Worm (Caenorhabditis elegans) whole organism, mixed stage, embryonic: Measurements from ENCODE around the gene W04G3.13.

Source experiments
- M03D4.4 ChIP-seq: sonication (generic microtip); optimal IDR thresholded peaks from 2 replicates; lab custom pipeline; 2017; ENCODE audit warnings: mild to moderate bottlenecking, missing genetic modification characterization, missing compliant biosample characterization
- bed-3 ChIP-seq: fragments of 200-800 bp; sonication (Bioruptor generic); optimal IDR thresholded peaks from 3 replicates; lab custom pipeline; 2018; ENCODE audit warnings: mild to moderate bottlenecking, missing genetic modification characterization, moderate library complexity, missing compliant biosample characterization
- blmp-1 ChIP-seq: fragments of 150-350 bp; optimal IDR thresholded peaks from 2 replicates; lab custom pipeline; 2014; ENCODE audit warnings: missing biosample characterization, missing genetic modification characterization
- ceh-39 ChIP-seq: fragments of 150-350 bp; optimal IDR thresholded peaks from 2 replicates; lab custom pipeline; 2014; ENCODE audit warnings: missing biosample characterization, missing genetic modification characterization
- ceh-43 ChIP-seq: fragments of 200-800 bp; sonication (Bioruptor generic); optimal IDR thresholded peaks from 2 replicates; lab custom pipeline; 2018; ENCODE audit warnings: mild to moderate bottlenecking, missing genetic modification characterization, moderate library complexity, missing compliant biosample characterization
- ceh-83 ChIP-seq: fragments of 200-800 bp; sonication (Bioruptor generic); optimal IDR thresholded peaks from 2 replicates; lab custom pipeline; 2018; ENCODE audit warnings: mild to moderate bottlenecking, missing genetic modification characterization, missing compliant biosample characterization
- ces-1 ChIP-seq: fragments of 150-350 bp; optimal IDR thresholded peaks from 2 replicates; lab custom pipeline; 2014; ENCODE audit warnings: missing biosample characterization, missing genetic modification reagents, missing genetic modification characterization
- cnd-1 ChIP-seq: fragments of 200-800 bp; sonication (Bioruptor generic); optimal IDR thresholded peaks from 2 replicates; lab custom pipeline; 2018; ENCODE audit warnings: mild to moderate bottlenecking, missing genetic modification characterization, missing compliant biosample characterization
- drap-1 ChIP-seq: fragments of 200-800 bp; sonication (Bioruptor generic); optimal IDR thresholded peaks from 3 replicates; lab custom pipeline; 2018; ENCODE audit warnings: mild to moderate bottlenecking, missing genetic modification characterization, missing compliant biosample characterization
- elt-1 ChIP-seq: sonication (generic microtip); optimal IDR thresholded peaks from 2 replicates; lab custom pipeline; 2017; ENCODE audit warnings: missing genetic modification characterization, mild to moderate bottlenecking, missing compliant biosample characterization, antibody characterized with exemption, moderate library complexity, borderline replicate concordance; ENCODE audit not compliant: insufficient read depth
- elt-3 ChIP-seq: fragments of 150-350 bp; optimal IDR thresholded peaks from 2 replicates; lab custom pipeline; 2014; ENCODE audit warnings: missing biosample characterization, missing genetic modification characterization
- flh-1 ChIP-seq: fragments of 200-800 bp; sonication (Bioruptor generic); optimal IDR thresholded peaks from 2 replicates; lab custom pipeline; 2018; ENCODE audit warnings: mild to moderate bottlenecking, missing genetic modification characterization, moderate library complexity, missing compliant biosample characterization
- ham-2 ChIP-seq: fragments of 200-800 bp; sonication (Bioruptor generic); optimal IDR thresholded peaks from 2 replicates; lab custom pipeline; 2018; ENCODE audit warnings: mild to moderate bottlenecking, missing genetic modification characterization, missing compliant biosample characterization
- hlh-1 ChIP-seq: fragments of 150-350 bp; optimal IDR thresholded peaks from 2 replicates; lab custom pipeline; 2014; ENCODE audit warnings: missing biosample characterization, missing genetic modification reagents, missing genetic modification characterization
- lin-13 ChIP-seq: fragments of 150-350 bp; optimal IDR thresholded peaks from 2 replicates; lab custom pipeline; 2014; ENCODE audit warnings: missing biosample characterization, missing genetic modification characterization
- lin-32 ChIP-seq: fragments of 200-800 bp; sonication (Bioruptor generic); optimal IDR thresholded peaks from 2 replicates; lab custom pipeline; 2018; ENCODE audit warnings: mild to moderate bottlenecking, missing genetic modification characterization, missing compliant biosample characterization
- lsy-2 ChIP-seq: fragments of 150-350 bp; optimal IDR thresholded peaks from 2 replicates; lab custom pipeline; 2014; ENCODE audit warnings: missing biosample characterization, missing genetic modification characterization
- mab-5 ChIP-seq: fragments of 150-350 bp; optimal IDR thresholded peaks from 2 replicates; lab custom pipeline; 2014; ENCODE audit warnings: missing biosample characterization, missing genetic modification characterization
- mep-1 ChIP-seq: fragments of 150-350 bp; optimal IDR thresholded peaks from 2 replicates; lab custom pipeline; 2017; ENCODE audit warnings: missing biosample characterization, missing genetic modification reagents, missing genetic modification characterization, inconsistent platforms
- mls-2 ChIP-seq: sonication (generic microtip); optimal IDR thresholded peaks from 2 replicates; lab custom pipeline; 2016; ENCODE audit warnings: mild to moderate bottlenecking, missing genetic modification characterization, moderate library complexity, missing compliant biosample characterization
- nhr-12 ChIP-seq: fragments of 150-350 bp; optimal IDR thresholded peaks from 2 replicates; lab custom pipeline; 2014; ENCODE audit warnings: missing biosample characterization, missing genetic modification characterization
- nhr-2 ChIP-seq: fragments of 150-350 bp; optimal IDR thresholded peaks from 2 replicates; lab custom pipeline; 2014; ENCODE audit warnings: missing biosample characterization, missing genetic modification characterization
- nhr-237 ChIP-seq: fragments of 150-350 bp; optimal IDR thresholded peaks from 2 replicates; lab custom pipeline; 2014; ENCODE audit warnings: missing biosample characterization, missing genetic modification characterization
- nhr-28 ChIP-seq: fragments of 150-350 bp; optimal IDR thresholded peaks from 2 replicates; lab custom pipeline; 2014; ENCODE audit warnings: missing biosample characterization, missing genetic modification characterization
- nhr-76 ChIP-seq: sonication (generic microtip); optimal IDR thresholded peaks from 2 replicates; lab custom pipeline; 2017; ENCODE audit warnings: missing biosample characterization, missing genetic modification characterization
- pha-4 ChIP-seq: fragments of 150-350 bp; optimal IDR thresholded peaks from 2 replicates; lab custom pipeline; 2018; ENCODE audit warnings: missing biosample characterization, missing genetic modification reagents, missing genetic modification characterization
- sem-2 ChIP-seq: fragments of 200-800 bp; sonication (Bioruptor generic); optimal IDR thresholded peaks from 2 replicates; lab custom pipeline; 2018; ENCODE audit warnings: mild to moderate bottlenecking, missing genetic modification characterization, missing compliant biosample characterization
- snpc-4 ChIP-seq: fragments of 150-350 bp; optimal IDR thresholded peaks from 2 replicates; lab custom pipeline; 2014; ENCODE audit warnings: missing biosample characterization, missing genetic modification characterization
- sptf-1 ChIP-seq: sonication (generic microtip); optimal IDR thresholded peaks from 2 replicates; lab custom pipeline; 2017; ENCODE audit warnings: mild to moderate bottlenecking, missing genetic modification characterization, moderate library complexity, missing compliant biosample characterization
- tbx-8 ChIP-seq: fragments of 200-800 bp; sonication (Bioruptor generic); optimal IDR thresholded peaks from 2 replicates; lab custom pipeline; 2018; ENCODE audit warnings: mild to moderate bottlenecking, missing genetic modification characterization, moderate library complexity, missing compliant biosample characterization
- unc-120 ChIP-seq: sonication (generic microtip); optimal IDR thresholded peaks from 2 replicates; lab custom pipeline; 2017; ENCODE audit warnings: missing genetic modification characterization, missing compliant biosample characterization; ENCODE audit not compliant: poor library complexity, severe bottlenecking
- unc-39 ChIP-seq: fragments of 150-350 bp; optimal IDR thresholded peaks from 2 replicates; lab custom pipeline; 2014; ENCODE audit warnings: missing biosample characterization, missing genetic modification characterization
- unc-62 ChIP-seq: fragments of 150-350 bp; optimal IDR thresholded peaks from 2 replicates; lab custom pipeline; 2014; ENCODE audit warnings: missing biosample characterization, missing genetic modification reagents, missing genetic modification characterization
- zip-8 ChIP-seq: fragments of 150-350 bp; optimal IDR thresholded peaks from 2 replicates; lab custom pipeline; 2014; ENCODE audit warnings: missing biosample characterization, missing genetic modification characterization
- ztf-11 ChIP-seq: fragments of 150-350 bp; optimal IDR thresholded peaks from 2 replicates; lab custom pipeline; 2014; ENCODE audit warnings: missing biosample characterization, missing genetic modification characterization

Gene W04G3.13

ce11 chrX:11093985-11094593 is 14.5 kb upstream of the W04G3.13 start:
- peak; percentile 58 for TF ChIP-seq blmp-1 (tag; lab: Kevin White, UChicago)
- TF ChIP-seq drap-1 (GFP tag; lab: Kevin White, UChicago) = peak; percentile 98
- TF ChIP-seq pha-4 (tag; lab: Kevin White, UChicago) = peak; percentile 99
- peak; percentile 97 for TF ChIP-seq unc-62 (GFP tag; lab: Kevin White, UChicago)
- peak; percentile 99 for TF ChIP-seq ces-1 (GFP tag; lab: Kevin White, UChicago)
- peak; percentile 73 for TF ChIP-seq nhr-2 (tag; lab: Kevin White, UChicago)
- peak; percentile 100 for TF ChIP-seq nhr-12 (tag; lab: Kevin White, UChicago)
- TF ChIP-seq lin-32 (GFP tag; lab: Kevin White, UChicago) = peak; percentile 83
- no peak for TF ChIP-seq sem-2 (GFP tag; lab: Kevin White, UChicago)
- peak; percentile 82 for TF ChIP-seq unc-120 (tag; lab: Kevin White, UChicago)
- TF ChIP-seq lin-13 (tag; lab: Kevin White, UChicago) = peak; percentile 94
- TF ChIP-seq nhr-28 (tag; lab: Kevin White, UChicago) = peak; percentile 79
- peak; percentile 94 for TF ChIP-seq unc-39
- TF ChIP-seq nhr-237 = peak; percentile 100
- TF ChIP-seq mep-1 (tag; lab: Kevin White, UChicago) = peak; percentile 99
- peak; percentile 96 for TF ChIP-seq elt-3 (tag; lab: Kevin White, UChicago)
- peak; percentile 19 for TF ChIP-seq tbx-8 (GFP tag; lab: Kevin White, UChicago)
- TF ChIP-seq ceh-83 (GFP tag; lab: Kevin White, UChicago) = peak; percentile 65
- peak; percentile 30 for TF ChIP-seq bed-3
- no peak for TF ChIP-seq zip-8 (tag; lab: Kevin White, UChicago)
- TF ChIP-seq elt-1 = peak; percentile 73
- TF ChIP-seq ceh-43 (GFP tag; lab: Kevin White, UChicago) = peak; percentile 11
- peak; percentile 53 for TF ChIP-seq nhr-76 (tag; lab: Kevin White, UChicago)
- TF ChIP-seq flh-1 (GFP tag; lab: Kevin White, UChicago) = no peak
- TF ChIP-seq ztf-11 (tag; lab: Kevin White, UChicago) = peak; percentile 98
- TF ChIP-seq lsy-2 = peak; percentile 91
- peak; percentile 93 for TF ChIP-seq mab-5 (tag; lab: Kevin White, UChicago)
- TF ChIP-seq ham-2 (GFP tag; lab: Kevin White, UChicago) = no peak
- TF ChIP-seq ceh-39 (tag; lab: Kevin White, UChicago) = peak; percentile 91
- peak; percentile 93 for TF ChIP-seq cnd-1 (tag; lab: Kevin White, UChicago)
- no peak for TF ChIP-seq snpc-4
- peak; percentile 82 for TF ChIP-seq M03D4.4 (tag; lab: Kevin White, UChicago)
- TF ChIP-seq mls-2 (tag; lab: Kevin White, UChicago) = peak; percentile 93
- peak; percentile 92 for TF ChIP-seq hlh-1 (tag; lab: Kevin White, UChicago)
- TF ChIP-seq sptf-1 = peak; percentile 93

ce11 chrX:11088952-11089351 is 9.4 kb upstream of the W04G3.13 start, which contains the start of gene W04G3.11:
W04G3.11 (plus strand) TSS chrX:11089195.
- no peak for TF ChIP-seq sptf-1
- no peak for TF ChIP-seq elt-3 (tag; lab: Kevin White, UChicago)
- TF ChIP-seq mep-1 (tag; lab: Kevin White, UChicago) = no peak
- TF ChIP-seq sem-2 (GFP tag; lab: Kevin White, UChicago) = no peak
- TF ChIP-seq ceh-43 (GFP tag; lab: Kevin White, UChicago) = no peak
- no peak for TF ChIP-seq mls-2 (tag; lab: Kevin White, UChicago)
- TF ChIP-seq lin-32 (GFP tag; lab: Kevin White, UChicago) = no peak
- TF ChIP-seq snpc-4 = no peak

ce11 chrX:11085162-11085561 is 5.6 kb upstream of the W04G3.13 start, which contains the start of gene W04G3.7:
W04G3.7 (minus strand) TSS chrX:11085262.
- no peak for TF ChIP-seq nhr-12 (tag; lab: Kevin White, UChicago)
- TF ChIP-seq ces-1 (GFP tag; lab: Kevin White, UChicago) = no peak
- no peak for TF ChIP-seq unc-62 (GFP tag; lab: Kevin White, UChicago)
- no peak for TF ChIP-seq flh-1 (GFP tag; lab: Kevin White, UChicago)
- no peak for TF ChIP-seq M03D4.4 (tag; lab: Kevin White, UChicago)
- no peak for TF ChIP-seq drap-1 (GFP tag; lab: Kevin White, UChicago)
- TF ChIP-seq ceh-43 (GFP tag; lab: Kevin White, UChicago) = no peak
- no peak for TF ChIP-seq mab-5 (tag; lab: Kevin White, UChicago)
- no peak for TF ChIP-seq nhr-76 (tag; lab: Kevin White, UChicago)
- TF ChIP-seq mep-1 (tag; lab: Kevin White, UChicago) = no peak
- no peak for TF ChIP-seq mls-2 (tag; lab: Kevin White, UChicago)
- TF ChIP-seq unc-39 = no peak
- TF ChIP-seq unc-120 (tag; lab: Kevin White, UChicago) = no peak
- TF ChIP-seq elt-3 (tag; lab: Kevin White, UChicago) = no peak
- TF ChIP-seq ztf-11 (tag; lab: Kevin White, UChicago) = no peak
- no peak for TF ChIP-seq nhr-28 (tag; lab: Kevin White, UChicago)
- TF ChIP-seq sptf-1 = no peak
- no peak for TF ChIP-seq lin-32 (GFP tag; lab: Kevin White, UChicago)
